Fruit fly (Drosophila melanogaster): Measurements from ENCODE around the gene eIF2Bbeta.
A peak's percentile ranks its signal among the peaks of the same experiment; 100 is the strongest.

eIF2Bbeta gene

dm6 chrX:2703693-2704092, 678 bp upstream of the eIF2Bbeta start, which contains the start of gene Ugalt (continued):
- TF ChIP-seq Xrp1 (GFP tag; IDR thresholded peaks at IDR 0.05), result peak; percentile 100
- TF ChIP-seq CG14667 (GFP tag; IDR thresholded peaks at IDR 0.05), result peak; percentile 100
- TF ChIP-seq phol (tag; optimal IDR thresholded peaks at IDR 0.05), result peak; percentile 100
- peak; percentile 100 for TF ChIP-seq luna (GFP tag; optimal IDR thresholded peaks at IDR 0.05)
- peak; percentile 100 for TF ChIP-seq ewg (GFP tag; optimal IDR thresholded peaks at IDR 0.05)
- peak; percentile 96 for TF ChIP-seq CG15073 (GFP tag; optimal IDR thresholded peaks at IDR 0.05)
- peak; percentile 100 for TF ChIP-seq Fer1 (GFP tag; optimal IDR thresholded peaks at IDR 0.05)
- TF ChIP-seq cwo (GFP tag; optimal IDR thresholded peaks at IDR 0.05), result peak; percentile 100
- peak; percentile 100 for TF ChIP-seq Camta (GFP tag; optimal IDR thresholded peaks at IDR 0.05)
- TF ChIP-seq pita (GFP tag; optimal IDR thresholded peaks at IDR 0.05), result no peak
- peak; percentile 100 for TF ChIP-seq CG12659 (GFP tag; optimal IDR thresholded peaks at IDR 0.05)
- peak in 1 of 2 experiments; percentile 95 for TF ChIP-seq tll (GFP tag; optimal IDR thresholded peaks at IDR 0.05)
- TF ChIP-seq danr (GFP tag; IDR thresholded peaks at IDR 0.05), result peak; percentile 100
- peak; percentile 94 for TF ChIP-seq Sry-δ (GFP tag; optimal IDR thresholded peaks at IDR 0.05)
- peak; percentile 100 for TF ChIP-seq btn (GFP tag; optimal IDR thresholded peaks at IDR 0.05)
- peak; percentile 100 for TF ChIP-seq CG7786 (GFP tag; optimal IDR thresholded peaks at IDR 0.05)
- peak; percentile 93 for TF ChIP-seq z (GFP tag; IDR thresholded peaks at IDR 0.05)
- peak; percentile 89 for TF ChIP-seq pfk (GFP tag; optimal IDR thresholded peaks at IDR 0.05)
- peak; percentile 100 for TF ChIP-seq E2f1 (GFP tag; IDR thresholded peaks at IDR 0.05)
- peak; percentile 100 for TF ChIP-seq Blimp-1 (GFP tag; optimal IDR thresholded peaks at IDR 0.05)
- peak; percentile 100 for TF ChIP-seq CG4820 (GFP tag; optimal IDR thresholded peaks at IDR 0.05)
- peak; percentile 96 for TF ChIP-seq CG14965 (GFP tag; optimal IDR thresholded peaks at IDR 0.05; ENCODE audit: borderline replicate concordance)
- TF ChIP-seq CG4854 (GFP tag; optimal IDR thresholded peaks at IDR 0.05), result peak; percentile 100
- TF ChIP-seq croc (GFP tag; conservative IDR thresholded peaks at IDR 0.05), result peak; percentile 100
- TF ChIP-seq D19A (tag; optimal IDR thresholded peaks at IDR 0.05), result peak; percentile 99
- peak; percentile 94 for TF ChIP-seq Nf-YB (GFP tag; optimal IDR thresholded peaks at IDR 0.05)
- peak; percentile 100 for TF ChIP-seq CG10565 (GFP tag; optimal IDR thresholded peaks at IDR 0.05)
- TF ChIP-seq CG2120 (GFP tag; optimal IDR thresholded peaks at IDR 0.05), result peak; percentile 100
- TF ChIP-seq CG2678 (tag; optimal IDR thresholded peaks at IDR 0.05), result peak; percentile 100
- peak; percentile 100 for TF ChIP-seq nau (GFP tag; optimal IDR thresholded peaks at IDR 0.05)
- peak; percentile 100 for TF ChIP-seq CG9609 (GFP tag; optimal IDR thresholded peaks at IDR 0.05)
- TF ChIP-seq Fer2 (tag; optimal IDR thresholded peaks at IDR 0.05), result peak; percentile 100
- 0 out of 3 replicates have a peak, but pooled peaks have one; percentile 34 for TF ChIP-seq knrl (GFP tag; IDR thresholded peaks at IDR 0.05; ENCODE audit: partially characterized antibody)
- no peak for TF ChIP-seq Trl (optimal IDR thresholded peaks at IDR 0.05)
- TF ChIP-seq Trl (GFP tag; optimal IDR thresholded peaks at IDR 0.05), result peak; percentile 100
- peak; percentile 100 for TF ChIP-seq abd-A (tag; optimal IDR thresholded peaks at IDR 0.05)
- peak; percentile 99 for TF ChIP-seq ssp (GFP tag; IDR thresholded peaks at IDR 0.05)
- TF ChIP-seq Oli (tag; optimal IDR thresholded peaks at IDR 0.05), result peak; percentile 100
- no peak for TF ChIP-seq hkb (optimal IDR thresholded peaks at IDR 0.05)
- TF ChIP-seq hkb (GFP tag; IDR thresholded peaks at IDR 0.05), result peak; percentile 100
- TF ChIP-seq ranshi (GFP tag; IDR thresholded peaks at IDR 0.05), result peak; percentile 100
- peak; percentile 99 for TF ChIP-seq her (GFP tag; optimal IDR thresholded peaks at IDR 0.05)
- peak; percentile 99 for TF ChIP-seq CG10274 (GFP tag; optimal IDR thresholded peaks at IDR 0.05)
- peak; percentile 100 for TF ChIP-seq YL-1 (GFP tag; optimal IDR thresholded peaks at IDR 0.05)
- peak; percentile 100 for TF ChIP-seq CG15011 (GFP tag; optimal IDR thresholded peaks at IDR 0.05)
- TF ChIP-seq Lhr (GFP tag; optimal IDR thresholded peaks at IDR 0.05), result peak; percentile 100
- TF ChIP-seq ap (GFP tag; IDR thresholded peaks at IDR 0.05), result peak; percentile 100
- TF ChIP-seq pum (GFP tag; optimal IDR thresholded peaks at IDR 0.05), result peak; percentile 100
- peak; percentile 99 for TF ChIP-seq CG15601 (tag; optimal IDR thresholded peaks at IDR 0.05)
- peak; percentile 100 for TF ChIP-seq fd3F (GFP tag; optimal IDR thresholded peaks at IDR 0.05)
- peak; percentile 95 for TF ChIP-seq CG2116 (GFP tag; optimal IDR thresholded peaks at IDR 0.05)
